Fruit fly (Drosophila melanogaster): Measurements from ENCODE around the gene CG11374.

DNA sequence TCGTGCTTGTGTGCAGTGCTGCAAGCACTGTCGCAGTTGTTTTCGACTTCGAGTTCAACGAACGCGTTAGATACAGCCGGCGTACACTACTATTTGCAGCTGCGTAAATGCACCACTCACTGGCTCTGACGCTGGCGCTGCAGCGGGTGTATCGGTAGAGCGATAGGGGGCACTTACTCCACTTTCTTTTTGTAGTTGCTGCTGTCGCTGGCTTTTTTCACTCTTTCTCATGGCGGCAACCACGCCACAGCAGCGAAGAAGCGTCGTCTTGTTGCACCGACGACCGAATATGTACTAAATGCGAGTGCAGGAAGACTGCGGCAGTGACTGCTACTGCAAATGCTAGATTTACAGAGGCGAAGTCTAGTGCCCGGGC, 45.3 kb downstream of the CG11374 start, which contains the start of gene CG4822:
- TF ChIP-seq dsf (GFP tag; optimal IDR thresholded peaks at IDR 0.05; ENCODE audit: borderline replicate concordance) (no peak), psq (GFP tag; optimal IDR thresholded peaks at IDR 0.05) (no peak), rgr (GFP tag; optimal IDR thresholded peaks at IDR 0.05) (no peak), pan (optimal IDR thresholded peaks at IDR 0.05) (no peak), h (GFP tag; optimal IDR thresholded peaks at IDR 0.05) (no peak), Abd-B (GFP tag; optimal IDR thresholded peaks at IDR 0.05) (no peak), sage (GFP tag; optimal IDR thresholded peaks at IDR 0.05) (no peak), usp (GFP tag; optimal IDR thresholded peaks at IDR 0.05) (no peak)

Data from whole organism, wandering third instar larva.